Worm (Caenorhabditis elegans) whole organism, early embryonic: ENCODE results near the gene pros-1.

Experiments used
- F13C5.2 ChIP-seq: sonication (generic microtip); optimal IDR thresholded peaks from 2 replicates; lab custom pipeline; 2017; ENCODE audit warnings: mild to moderate bottlenecking, missing genetic modification characterization, inconsistent platforms, missing compliant biosample characterization
- aly-1 ChIP-seq: sonication (generic microtip); optimal IDR thresholded peaks from 2 replicates; lab custom pipeline; 2016; ENCODE audit warnings: missing genetic modification characterization, missing compliant biosample characterization
- ama-1 ChIP-seq: fragments of 150-350 bp; optimal IDR thresholded peaks from 2 replicates; lab custom pipeline; 2014
- ceh-13 ChIP-seq: fragments of 200-800 bp; sonication (Bioruptor generic); optimal IDR thresholded peaks from 2 replicates; lab custom pipeline; 2018; ENCODE audit warnings: mild to moderate bottlenecking, missing genetic modification characterization, missing compliant biosample characterization
- ets-7 ChIP-seq: sonication (generic microtip); optimal IDR thresholded peaks from 2 replicates; lab custom pipeline; 2016; ENCODE audit warnings: missing genotype, missing genetic modification characterization, missing compliant biosample characterization
- hmg-4 ChIP-seq: fragments of 200-800 bp; sonication (Bioruptor generic); optimal IDR thresholded peaks from 2 replicates; lab custom pipeline; 2018; ENCODE audit warnings: mild to moderate bottlenecking, missing genetic modification characterization, missing compliant biosample characterization
- hnd-1 ChIP-seq: sonication (generic microtip); optimal IDR thresholded peaks from 2 replicates; lab custom pipeline; 2016; ENCODE audit warnings: missing genetic modification characterization, missing compliant biosample characterization
- pes-1 ChIP-seq: fragments of 200-800 bp; sonication (Bioruptor generic); IDR thresholded peaks from 2 replicates; pipeline ENCODE4 v1.3.6; 2022; ENCODE audit warnings: missing genetic modification reagents, missing genetic modification characterization, missing compliant biosample characterization
- scrt-1 ChIP-seq: fragments of 200-800 bp; sonication (Bioruptor generic); IDR thresholded peaks from 2 replicates; pipeline ENCODE4 v1.3.6; 2022; ENCODE audit warnings: missing genetic modification characterization, missing compliant biosample characterization
- sea-1 ChIP-seq: fragments of 200-800 bp; sonication (Bioruptor generic); conservative IDR thresholded peaks from 2 replicates; pipeline ENCODE4 v1.3.6; 2022; ENCODE audit warnings: missing genetic modification characterization, missing compliant biosample characterization
- tbx-11 ChIP-seq: fragments of 200-800 bp; sonication (Bioruptor generic); IDR thresholded peaks from 2 replicates; pipeline ENCODE4 v1.3.6; 2022; ENCODE audit warnings: missing genetic modification characterization, missing compliant biosample characterization
- tbx-37 ChIP-seq: fragments of 200-800 bp; sonication (Bioruptor generic); conservative IDR thresholded peaks from 2 replicates; pipeline ENCODE4 v1.3.6; 2022; ENCODE audit warnings: missing genetic modification reagents, missing genetic modification characterization, missing compliant biosample characterization

DNA sequence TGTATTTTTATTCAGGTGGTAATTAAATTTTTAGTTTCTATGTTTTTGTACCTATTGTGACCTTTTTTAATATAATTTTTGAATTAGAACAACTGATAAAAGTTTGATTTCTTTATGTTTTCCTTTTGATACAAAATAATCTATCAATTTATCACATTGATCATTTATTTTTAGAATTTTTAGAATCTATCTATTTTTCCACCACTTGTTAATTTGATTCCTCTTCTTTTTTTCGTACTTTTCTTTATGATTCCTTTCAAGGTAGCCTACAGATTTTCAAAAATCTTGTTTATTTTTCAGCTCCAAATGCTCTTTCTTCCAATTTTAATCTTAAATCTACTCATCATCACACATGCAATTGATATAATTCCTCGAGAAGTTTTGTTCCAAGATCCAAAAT lies 29.1 kb upstream of the pros-1 start, which contains the start of gene dpf-6:
- TF ChIP-seq ama-1 (lab: Kevin White, UChicago) (no peak), pes-1 (no peak), aly-1 (tag; lab: Kevin White, UChicago) (no peak), F13C5.2 (no peak), hmg-4 (no peak), hnd-1 (tag; lab: Kevin White, UChicago) (no peak), ceh-13 (no peak), ets-7 (tag; lab: Kevin White, UChicago) (no peak), tbx-37 (GFP tag; lab: Robert Waterston, UW) (no peak), scrt-1 (GFP tag; lab: Robert Waterston, UW) (no peak), tbx-11 (GFP tag; lab: Robert Waterston, UW) (no peak), sea-1 (GFP tag; lab: Robert Waterston, UW) (no peak)
